Fruit fly (Drosophila melanogaster) whole organism, pupa: ENCODE measurements around the gene Mettl14.

ENCODE experiments used
- CG10348 ChIP-seq: fragments of 200-800 bp; sonication (Bioruptor generic); IDR thresholded peaks from 2 replicates; pipeline ENCODE4 v1.3.6; 2022; ENCODE audit warnings: missing biosample characterization, missing genetic modification characterization
- CG12605 ChIP-seq: fragments of 200-800 bp; sonication (Bioruptor generic); IDR thresholded peaks from 2 replicates; pipeline ENCODE4 v1.3.6; 2022; ENCODE audit warnings: missing biosample characterization, missing genetic modification characterization
- CG13204 ChIP-seq: fragments of 200-800 bp; sonication (Bioruptor generic); optimal IDR thresholded peaks from 2 replicates; lab custom pipeline; 2018; ENCODE audit warnings: missing biosample characterization, mild to moderate bottlenecking, missing genetic modification characterization, moderate library complexity
- CG14655 ChIP-seq: fragments of 200-800 bp; sonication (Bioruptor generic); optimal IDR thresholded peaks from 3 replicates; lab custom pipeline; 2017; ENCODE audit warnings: mild to moderate bottlenecking, missing biosample characterization, missing genetic modification reagents, missing genetic modification characterization
- CG15710 ChIP-seq: fragments of 200-800 bp; sonication (Bioruptor generic); optimal IDR thresholded peaks from 2 replicates; lab custom pipeline; 2018; ENCODE audit warnings: missing biosample characterization, mild to moderate bottlenecking, missing genetic modification characterization, moderate library complexity
- CG17806 ChIP-seq: fragments of 200-800 bp; sonication (Bioruptor generic); optimal IDR thresholded peaks from 2 replicates; lab custom pipeline; 2018; ENCODE audit warnings: missing biosample characterization, mild to moderate bottlenecking, missing genetic modification characterization, moderate library complexity
- CG32121 ChIP-seq: fragments of 200-800 bp; sonication (Bioruptor generic); IDR thresholded peaks from 2 replicates; pipeline ENCODE4 v1.3.6; 2022; ENCODE audit warnings: missing biosample characterization, missing genetic modification characterization
- CG34367 ChIP-seq: fragments of 200-800 bp; sonication (Bioruptor generic); optimal IDR thresholded peaks from 2 replicates; lab custom pipeline; 2018; ENCODE audit warnings: missing biosample characterization, mild to moderate bottlenecking, missing genetic modification characterization
- CG4496 ChIP-seq: fragments of 200-800 bp; sonication (Bioruptor generic); IDR thresholded peaks from 3 replicates; pipeline ENCODE4 v1.3.6; 2022; ENCODE audit warnings: missing biosample characterization, missing genetic modification characterization
- CG8159 ChIP-seq: fragments of 200-800 bp; sonication (Bioruptor generic); optimal IDR thresholded peaks from 3 replicates; lab custom pipeline; 2018; ENCODE audit warnings: missing biosample characterization, mild to moderate bottlenecking, missing genetic modification characterization, moderate library complexity
- CG8301 ChIP-seq: fragments of 200-800 bp; sonication (Bioruptor generic); optimal IDR thresholded peaks from 2 replicates; lab custom pipeline; 2018; ENCODE audit warnings: missing biosample characterization, mild to moderate bottlenecking, missing genetic modification characterization
- CG9948 ChIP-seq: fragments of 200-800 bp; sonication (Bioruptor generic); optimal IDR thresholded peaks from 2 replicates; lab custom pipeline; 2018; ENCODE audit warnings: missing biosample characterization, mild to moderate bottlenecking, missing genetic modification characterization, moderate library complexity
- D1 ChIP-seq: fragments of 200-800 bp; sonication (Bioruptor generic); optimal IDR thresholded peaks from 2 replicates; lab custom pipeline; 2018; ENCODE audit warnings: missing biosample characterization, mild to moderate bottlenecking, missing genetic modification characterization, moderate library complexity
- EcR ChIP-seq: fragments of 200-800 bp; sonication (Bioruptor generic); optimal IDR thresholded peaks from 3 replicates; lab custom pipeline; 2019; ENCODE audit warnings: missing biosample characterization, missing genetic modification characterization, mild to moderate bottlenecking, moderate library complexity, missing genetic modification reagents
- Ets98B ChIP-seq: fragments of 200-800 bp; sonication (Bioruptor generic); IDR thresholded peaks from 2 replicates; pipeline ENCODE4 v1.3.6; 2022; ENCODE audit warnings: missing biosample characterization, missing genetic modification characterization
- Pif1A ChIP-seq: fragments of 200-800 bp; sonication (Bioruptor generic); optimal IDR thresholded peaks from 3 replicates; lab custom pipeline; 2016; ENCODE audit warnings: missing biosample characterization, missing genetic modification characterization
- Pif1B ChIP-seq: fragments of 200-800 bp; sonication (Bioruptor generic); optimal IDR thresholded peaks from 3 replicates; lab custom pipeline; 2016; ENCODE audit warnings: missing biosample characterization, missing genetic modification characterization
- Snoo ChIP-seq: fragments of 200-800 bp; sonication (Bioruptor generic); optimal IDR thresholded peaks from 3 replicates; lab custom pipeline; 2017; ENCODE audit warnings: missing biosample characterization, mild to moderate bottlenecking, missing genetic modification characterization, inconsistent platforms
- fd96Ca ChIP-seq: fragments of 200-800 bp; sonication (Bioruptor generic); IDR thresholded peaks from 3 replicates; pipeline ENCODE4 v1.3.6; 2022; ENCODE audit warnings: missing biosample characterization, missing genetic modification characterization
- gl ChIP-seq: fragments of 200-800 bp; sonication (Bioruptor generic); optimal IDR thresholded peaks from 2 replicates; lab custom pipeline; 2018; ENCODE audit warnings: missing biosample characterization, mild to moderate bottlenecking, missing genetic modification characterization
- rn ChIP-seq: fragments of 200-800 bp; sonication (Bioruptor generic); IDR thresholded peaks from 2 replicates; pipeline ENCODE4 v1.3.6; 2022; ENCODE audit warnings: missing biosample characterization, missing genetic modification characterization

Gene Mettl14

DNA sequence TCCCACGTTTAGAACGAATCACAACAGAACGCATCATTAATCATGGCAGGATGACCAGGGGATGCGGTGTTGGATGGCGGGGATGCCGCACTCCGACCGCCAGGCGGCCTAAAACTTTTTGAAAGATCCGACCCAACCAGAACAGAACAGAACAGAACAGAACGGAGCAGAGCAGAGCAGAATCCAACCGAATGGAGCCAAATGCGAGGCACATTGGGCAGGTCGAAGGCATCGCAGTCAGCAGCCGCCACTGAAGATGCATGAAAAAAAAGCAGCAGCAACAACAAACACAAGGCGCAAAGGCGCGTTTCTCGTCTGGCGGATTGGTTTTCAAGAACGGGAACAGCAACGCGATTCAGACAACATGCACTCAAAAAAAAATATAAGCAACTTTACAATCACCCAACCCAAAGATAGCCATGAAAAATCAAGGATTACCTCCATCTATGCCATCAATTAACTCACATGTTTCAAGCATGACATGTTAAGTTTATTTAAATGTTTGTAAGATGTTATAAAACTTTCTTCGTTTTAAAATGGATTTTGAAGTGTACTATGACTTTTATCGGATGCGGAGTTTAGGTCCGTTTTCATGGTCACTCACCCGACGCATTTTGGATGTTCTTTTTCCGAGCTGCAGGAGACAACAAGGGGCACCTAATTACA, 28.7 kb upstream of the Mettl14 start:
- TF ChIP-seq D1 (tag; lab: Kevin White, UChicago) (peak; percentile 66), CG8301 (tag; lab: Kevin White, UChicago) (peak; percentile 91), EcR (peak; percentile 72), CG4496 (GFP tag; lab: Robert Waterston, UW) (peak; percentile 86), CG15710 (peak; percentile 91), Pif1B (GFP tag; lab: Kevin White, UChicago) (peak; percentile 92), rn (GFP tag; lab: Robert Waterston, UW) (peak; percentile 60; the same call in 1 of the 2 replicates), gl (tag; lab: Kevin White, UChicago) (peak; percentile 88), Pif1A (GFP tag; lab: Kevin White, UChicago) (peak; percentile 92), CG14655 (peak; percentile 94), Ets98B (peak; percentile 77), CG8159 (tag; lab: Kevin White, UChicago) (peak; percentile 93), fd96Ca (GFP tag; lab: Robert Waterston, UW) (peak; percentile 85), CG12605 (GFP tag; lab: Robert Waterston, UW) (peak; percentile 77; the same call in 1 of the 2 replicates), CG32121 (GFP tag; lab: Robert Waterston, UW) (no peak), CG34367 (tag; lab: Kevin White, UChicago) (peak; percentile 93), CG13204 (GFP tag; lab: Kevin White, UChicago) (peak; percentile 82), Snoo (tag; lab: Kevin White, UChicago) (peak; percentile 92), CG10348 (GFP tag; lab: Robert Waterston, UW) (no peak), CG17806 (tag; lab: Kevin White, UChicago) (peak; percentile 94), CG9948 (tag; lab: Kevin White, UChicago) (peak; percentile 92)

- TF ChIP-seq EcR, result peak; percentile 90
- no peak for TF ChIP-seq fd96Ca (GFP tag; lab: Robert Waterston, UW)
- TF ChIP-seq Ets98B, result no peak
- no peak for TF ChIP-seq CG34367 (tag; lab: Kevin White, UChicago)
- TF ChIP-seq CG8301 (tag; lab: Kevin White, UChicago), result no peak
- no peak for TF ChIP-seq CG17806 (tag; lab: Kevin White, UChicago)
- TF ChIP-seq, all 21 proteins: peak for 1
Observed at dm6 chr2L:8280225-8280624, 28.0 kb upstream of the Mettl14 start.

DNA sequence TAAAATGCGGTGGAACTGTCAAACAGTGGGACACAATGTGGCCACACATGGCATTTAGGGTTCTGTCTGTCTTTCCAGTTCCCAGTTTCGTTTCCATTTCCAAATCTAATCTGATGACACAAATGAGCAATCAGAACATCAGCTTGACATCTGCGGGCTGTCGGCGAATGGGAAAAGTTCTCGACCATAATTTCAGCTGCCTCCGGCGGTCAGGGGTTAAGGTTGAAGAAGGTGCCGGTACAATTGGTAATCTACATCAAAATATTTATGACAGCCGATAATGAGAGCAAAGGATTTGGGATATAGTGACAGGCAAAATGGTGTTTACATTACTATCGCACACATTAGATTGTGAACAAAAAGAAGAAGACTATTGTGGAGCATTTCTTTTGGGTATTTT, 26.4 kb upstream of the Mettl14 start:
- no peak for TF ChIP-seq fd96Ca (GFP tag; lab: Robert Waterston, UW)
- TF ChIP-seq gl (tag; lab: Kevin White, UChicago), result no peak
- TF ChIP-seq CG13204 (GFP tag; lab: Kevin White, UChicago), result no peak
- no peak for TF ChIP-seq rn (GFP tag; lab: Robert Waterston, UW)

DNA sequence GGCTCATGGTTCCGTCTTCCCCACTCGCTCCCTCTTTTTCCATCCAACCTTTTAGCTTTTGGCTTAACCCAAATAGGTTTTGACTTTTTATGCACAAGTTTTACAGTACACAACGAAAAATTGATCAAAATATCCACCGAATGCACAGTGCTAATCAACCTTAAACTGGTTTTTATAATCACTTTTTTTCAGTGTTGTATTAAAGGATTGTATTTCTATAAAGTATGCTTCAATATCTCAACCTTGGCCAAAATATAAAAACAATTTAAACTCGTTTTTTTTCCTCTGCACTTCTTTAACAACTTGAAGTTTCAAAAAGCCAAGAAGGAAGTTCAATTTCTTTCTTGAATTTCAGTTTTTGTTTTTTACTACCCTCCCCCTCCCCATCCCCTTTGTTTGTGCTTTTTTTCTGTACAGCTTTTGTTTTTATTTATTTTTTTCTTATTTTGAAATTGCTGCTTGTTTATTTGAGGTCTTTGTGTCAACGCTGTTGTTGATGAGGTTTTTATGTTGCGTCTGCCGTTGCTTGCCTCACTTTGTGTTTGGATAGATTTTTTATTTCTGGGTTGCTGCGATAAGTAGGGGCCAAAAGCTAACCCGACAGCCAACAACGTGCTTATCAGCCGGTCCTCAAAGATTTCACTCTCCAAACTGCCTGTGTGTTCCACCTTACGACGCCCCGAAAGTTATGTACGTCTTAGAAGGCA, 23.2 kb upstream of the Mettl14 start:
- no peak for TF ChIP-seq CG12605 (GFP tag; lab: Robert Waterston, UW)
- no peak for TF ChIP-seq EcR
- no peak for TF ChIP-seq Snoo (tag; lab: Kevin White, UChicago)
- no peak for TF ChIP-seq CG17806 (tag; lab: Kevin White, UChicago)
- TF ChIP-seq gl (tag; lab: Kevin White, UChicago), result no peak
- no peak for TF ChIP-seq D1 (tag; lab: Kevin White, UChicago)
- no peak for TF ChIP-seq Ets98B
- TF ChIP-seq CG8159 (tag; lab: Kevin White, UChicago), result no peak
- TF ChIP-seq CG14655, result no peak
- TF ChIP-seq Pif1A (GFP tag; lab: Kevin White, UChicago), result no peak
- no peak for TF ChIP-seq CG8301 (tag; lab: Kevin White, UChicago)
- TF ChIP-seq Pif1B (GFP tag; lab: Kevin White, UChicago), result no peak
- TF ChIP-seq rn (GFP tag; lab: Robert Waterston, UW), result no peak
- no peak for TF ChIP-seq CG9948 (tag; lab: Kevin White, UChicago)
- no peak for TF ChIP-seq CG10348 (GFP tag; lab: Robert Waterston, UW)
- no peak for TF ChIP-seq CG34367 (tag; lab: Kevin White, UChicago)
- TF ChIP-seq CG32121 (GFP tag; lab: Robert Waterston, UW), result no peak
- TF ChIP-seq CG13204 (GFP tag; lab: Kevin White, UChicago), result no peak
- no peak for TF ChIP-seq CG4496 (GFP tag; lab: Robert Waterston, UW)

- TF ChIP-seq Pif1B (GFP tag; lab: Kevin White, UChicago), result no peak
- no peak for TF ChIP-seq CG12605 (GFP tag; lab: Robert Waterston, UW)
- peak; percentile 87 for TF ChIP-seq EcR
- no peak for TF ChIP-seq CG13204 (GFP tag; lab: Kevin White, UChicago)
- TF ChIP-seq CG8301 (tag; lab: Kevin White, UChicago), result no peak
- TF ChIP-seq Ets98B, result no peak
- no peak for TF ChIP-seq CG9948 (tag; lab: Kevin White, UChicago)
- TF ChIP-seq CG14655, result no peak
Observed at dm6 chr2L:8286595-8286994, 21.6 kb upstream of the Mettl14 start.

dm6 chr2L:8288087-8288486, 20.1 kb upstream of the Mettl14 start:
- TF ChIP-seq Pif1A (GFP tag; lab: Kevin White, UChicago), result no peak
- TF ChIP-seq CG17806 (tag; lab: Kevin White, UChicago), result no peak
- no peak for TF ChIP-seq Snoo (tag; lab: Kevin White, UChicago)
- no peak for TF ChIP-seq CG15710
- TF ChIP-seq CG14655, result no peak
- TF ChIP-seq Pif1B (GFP tag; lab: Kevin White, UChicago), result no peak
- TF ChIP-seq CG4496 (GFP tag; lab: Robert Waterston, UW), result no peak
- no peak for TF ChIP-seq gl (tag; lab: Kevin White, UChicago)
- no peak for TF ChIP-seq CG9948 (tag; lab: Kevin White, UChicago)
- no peak for TF ChIP-seq rn (GFP tag; lab: Robert Waterston, UW)
- no peak for TF ChIP-seq CG32121 (GFP tag; lab: Robert Waterston, UW)
